Worm (Caenorhabditis elegans): ENCODE results near the gene fbxb-104.
"Not testable (repeated sequence)": the region's sequence is repeated elsewhere in the genome, so short reads cannot be mapped to it uniquely, and the experiment has no call there.

The fbxb-104 gene

DNA sequence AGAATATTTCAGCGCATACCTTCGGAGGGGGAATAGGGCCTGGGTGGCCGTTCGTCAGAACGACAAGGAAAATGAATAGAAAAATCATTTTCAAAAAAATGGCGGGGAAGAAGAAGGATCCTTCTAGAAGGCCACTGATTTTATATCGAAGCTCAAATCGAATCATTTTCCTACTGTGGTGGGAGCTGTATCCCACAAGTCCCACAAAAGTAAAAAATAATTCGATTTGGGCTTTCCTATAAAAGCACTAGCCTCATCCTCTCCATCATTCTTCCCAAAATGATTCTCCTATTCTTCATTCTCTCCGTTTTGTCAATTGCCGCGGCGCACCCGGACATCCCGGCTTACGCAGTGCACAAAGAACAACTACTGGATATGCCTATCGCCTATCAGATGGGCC lies 18.9 kb downstream of the fbxb-104 start, which contains the start of the genes C16C8.26 and C16C8.19:
C16C8.26 (minus strand) TSS at position 101 of the 400 bp plus-strand sequence.
C16C8.19 (plus strand) TSS at position 279 of the 400 bp plus-strand sequence.
- TF ChIP-seq mep-1 (tag; optimal IDR thresholded peaks at IDR 0.05) (no peak), lsy-2 (tag; optimal IDR thresholded peaks at IDR 0.05) (no peak), unc-62 (GFP tag; optimal IDR thresholded peaks at IDR 0.05) (no peak), elt-1 (tag; optimal IDR thresholded peaks at IDR 0.05; ENCODE audit: borderline replicate concordance, insufficient read depth) (no peak), pha-4 (tag; optimal IDR thresholded peaks at IDR 0.05) (no peak), unc-39 (tag; optimal IDR thresholded peaks at IDR 0.05) (no peak), blmp-1 (tag; optimal IDR thresholded peaks at IDR 0.05) (no peak), mls-2 (tag; optimal IDR thresholded peaks at IDR 0.05) (no peak), lin-13 (tag; optimal IDR thresholded peaks at IDR 0.05) (no peak), zip-8 (tag; optimal IDR thresholded peaks at IDR 0.05) (no peak), nhr-12 (tag; optimal IDR thresholded peaks at IDR 0.05) (no peak), flh-1 (GFP tag; optimal IDR thresholded peaks at IDR 0.05) (no peak)

DNA sequence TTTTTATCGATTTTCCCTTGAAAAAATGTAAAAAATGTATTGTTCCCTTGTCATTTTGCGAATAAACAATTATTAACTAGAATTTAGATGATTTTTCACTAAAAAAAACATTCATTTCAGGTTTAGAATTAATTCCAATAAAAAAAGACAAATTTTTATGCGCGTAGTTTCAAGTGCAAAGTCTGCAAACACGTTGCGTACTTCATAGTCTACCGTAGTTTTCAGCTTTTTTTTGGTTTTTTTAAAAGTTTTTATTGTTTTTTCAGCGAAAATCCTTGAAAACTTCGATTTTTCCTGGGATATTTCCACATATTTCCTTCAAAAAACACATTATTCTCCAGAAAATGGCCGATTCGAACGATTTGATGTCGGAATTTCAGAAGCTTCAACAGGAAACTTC lies 23.6 kb downstream of the fbxb-104 start, which contains the start of gene C16C8.11:
C16C8.11 (plus strand) TSS at position 188 of the 400 bp plus-strand sequence.
- TF ChIP-seq ces-1 (GFP tag; optimal IDR thresholded peaks at IDR 0.05), result no peak

DNA sequence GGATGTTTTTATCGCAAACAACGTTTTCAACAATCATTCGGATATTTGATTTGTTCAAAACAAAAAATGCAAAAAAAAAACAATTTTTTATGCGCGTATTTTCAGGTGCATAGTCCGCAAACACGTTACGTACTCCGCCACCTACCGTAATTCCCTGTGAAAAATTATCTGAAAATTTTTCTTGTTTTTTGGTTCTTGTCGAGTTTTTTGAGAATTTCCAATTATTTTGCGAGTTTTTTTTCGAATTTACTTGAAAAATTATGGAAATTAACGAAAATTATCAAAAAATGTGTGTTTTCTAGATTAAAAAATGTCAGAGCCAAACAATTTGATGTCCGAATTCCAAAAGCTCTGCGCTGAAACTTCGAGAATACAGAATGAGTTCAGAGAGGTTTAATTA lies 24.6 kb downstream of the fbxb-104 start, which contains the start of gene C16C8.12:
C16C8.12 (plus strand) TSS at position 301 of the 400 bp plus-strand sequence.
- TF ChIP-seq cnd-1 (tag; optimal IDR thresholded peaks at IDR 0.05) (no peak), pha-4 (tag; optimal IDR thresholded peaks at IDR 0.05) (no peak)

DNA sequence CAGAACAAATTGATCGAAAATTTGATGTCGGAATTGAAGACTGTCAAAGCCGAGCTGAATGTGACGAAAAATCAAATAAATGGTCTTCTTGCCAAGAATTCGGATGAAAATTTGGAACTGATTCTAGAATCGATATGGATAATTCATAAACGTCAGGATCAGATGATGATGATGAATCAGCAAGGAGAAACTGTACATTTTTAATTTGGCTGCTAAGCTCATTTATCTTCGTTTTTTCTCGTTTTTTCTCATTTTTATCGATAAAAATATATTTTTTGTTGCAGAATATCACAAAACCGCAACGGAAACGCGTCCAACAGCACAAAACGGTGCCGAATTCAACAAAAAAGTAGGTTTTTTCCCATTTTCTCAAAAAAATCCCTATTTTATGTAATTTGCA lies 27.6 kb downstream of the fbxb-104 start, which contains the start of gene C16C8.14:
C16C8.14 (plus strand) TSS at position 301 of the 400 bp plus-strand sequence.
- not testable (repeated sequence) for TF ChIP-seq blmp-1 (tag; optimal IDR thresholded peaks at IDR 0.05); drap-1 (GFP tag; optimal IDR thresholded peaks at IDR 0.05); nhr-2 (tag; optimal IDR thresholded peaks at IDR 0.05)

DNA sequence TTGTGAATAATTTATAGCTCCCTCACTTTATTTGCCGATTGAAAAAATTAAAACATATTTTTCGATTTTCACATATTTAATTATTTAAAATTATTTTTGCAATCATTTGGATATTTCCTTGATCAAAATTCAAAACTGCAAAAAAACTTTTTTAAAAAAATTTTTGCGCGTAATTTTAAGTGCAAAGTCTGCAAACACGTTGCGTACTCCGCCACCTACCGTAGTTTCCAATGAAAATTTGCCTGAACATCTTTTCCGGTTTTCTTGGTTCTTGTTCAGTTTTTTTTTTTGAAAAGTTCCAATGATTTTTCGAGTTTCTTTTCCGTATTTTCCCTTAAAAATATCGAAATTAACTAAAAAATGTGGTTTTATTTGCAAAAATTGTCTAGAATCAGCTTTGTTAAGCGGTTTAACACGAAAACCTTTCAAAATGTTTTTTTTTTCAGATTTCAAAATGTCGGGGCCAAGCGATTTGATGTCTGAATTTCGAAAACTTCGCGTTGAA lies 28.2 kb downstream of the fbxb-104 start, which contains the start of gene C16C8.25:
C16C8.25 (plus strand) TSS at position 455 of the 505 bp plus-strand sequence.
- TF ChIP-seq ceh-39 (tag; optimal IDR thresholded peaks at IDR 0.05), result no peak
- no peak for TF ChIP-seq unc-120 (tag; optimal IDR thresholded peaks at IDR 0.05; ENCODE audit: poor library complexity, severe bottlenecking)
- TF ChIP-seq sem-2 (GFP tag; optimal IDR thresholded peaks at IDR 0.05), result no peak
- no peak for TF ChIP-seq lsy-2 (tag; optimal IDR thresholded peaks at IDR 0.05)
- no peak for TF ChIP-seq mls-2 (tag; optimal IDR thresholded peaks at IDR 0.05)
- TF ChIP-seq ceh-43 (GFP tag; optimal IDR thresholded peaks at IDR 0.05), result no peak
- TF ChIP-seq elt-3 (tag; optimal IDR thresholded peaks at IDR 0.05), result no peak
- no peak for TF ChIP-seq pha-4 (tag; optimal IDR thresholded peaks at IDR 0.05)
- no peak for TF ChIP-seq sptf-1 (tag; optimal IDR thresholded peaks at IDR 0.05)
- no peak for TF ChIP-seq M03D4.4 (tag; optimal IDR thresholded peaks at IDR 0.05)

DNA sequence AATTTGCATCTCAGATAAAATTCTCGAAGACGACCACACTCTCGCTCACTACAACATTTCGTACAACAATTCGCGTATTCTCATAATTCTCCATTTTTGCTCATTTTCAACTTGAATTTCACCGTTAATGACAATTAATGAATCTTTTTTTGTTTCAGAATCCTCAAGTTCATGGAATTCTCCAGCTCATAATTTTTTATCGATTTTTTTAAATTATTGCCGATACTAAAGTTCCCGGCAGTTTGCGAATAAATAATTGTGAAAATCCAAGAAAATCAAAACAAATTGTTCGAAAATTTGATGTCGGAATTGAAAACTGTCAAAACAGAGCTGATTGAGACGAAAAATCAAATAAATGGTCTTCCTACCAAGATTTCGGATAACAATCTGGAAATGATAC lies 29.2 kb downstream of the fbxb-104 start, which contains the start of gene C16C8.21:
C16C8.21 (plus strand) TSS at position 301 of the 400 bp plus-strand sequence.
- no peak for TF ChIP-seq snpc-4 (tag; optimal IDR thresholded peaks at IDR 0.05)
- no peak for TF ChIP-seq cnd-1 (tag; optimal IDR thresholded peaks at IDR 0.05)
- no peak for TF ChIP-seq ztf-11 (tag; optimal IDR thresholded peaks at IDR 0.05)
- no peak for TF ChIP-seq nhr-237 (tag; optimal IDR thresholded peaks at IDR 0.05)

DNA sequence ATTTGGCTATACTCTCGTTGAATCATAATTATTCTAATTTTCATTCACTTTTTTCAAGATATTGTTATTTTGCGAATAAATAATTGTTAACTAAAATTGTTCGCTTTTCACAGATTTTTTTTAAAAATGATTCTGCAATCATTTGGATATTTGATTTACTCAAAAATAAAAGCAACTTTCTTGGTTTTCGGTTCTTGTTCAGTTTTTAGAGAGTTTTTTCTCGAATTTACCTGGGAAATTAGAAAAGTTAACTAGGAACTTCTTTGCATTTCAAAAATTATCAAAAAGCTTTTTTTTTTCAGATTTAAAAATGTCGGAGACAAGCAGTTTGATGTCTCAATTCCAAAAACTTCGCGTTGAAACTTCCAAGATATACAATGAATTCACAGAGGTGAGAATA lies 30.4 kb downstream of the fbxb-104 start, which contains the start of the genes C16C8.20 and gldi-6:
C16C8.20 (plus strand) TSS at position 301 of the 400 bp plus-strand sequence.
gldi-6 (plus strand) TSS at position 301 of the 400 bp plus-strand sequence.
- no peak for TF ChIP-seq lin-13 (tag; optimal IDR thresholded peaks at IDR 0.05)
- no peak for TF ChIP-seq tbx-8 (GFP tag; optimal IDR thresholded peaks at IDR 0.05)
- no peak for TF ChIP-seq pha-4 (tag; optimal IDR thresholded peaks at IDR 0.05)
- TF ChIP-seq lin-32 (GFP tag; optimal IDR thresholded peaks at IDR 0.05), result no peak
- TF ChIP-seq cnd-1 (tag; optimal IDR thresholded peaks at IDR 0.05), result no peak
- TF ChIP-seq nhr-237 (tag; optimal IDR thresholded peaks at IDR 0.05), result no peak
- TF ChIP-seq mep-1 (tag; optimal IDR thresholded peaks at IDR 0.05), result no peak
- no peak for TF ChIP-seq ztf-11 (tag; optimal IDR thresholded peaks at IDR 0.05)

Data from whole organism, mixed stage, embryonic.